Fruit fly (Drosophila melanogaster) whole organism, pupa: ENCODE data around the gene Mur82C.

ENCODE experiments used
- CG10348 ChIP-seq: fragments of 200-800 bp; sonication (Bioruptor generic); IDR thresholded peaks from 2 replicates; pipeline ENCODE4 v1.3.6; 2022; ENCODE audit warnings: missing biosample characterization, missing genetic modification characterization
- CG13204 ChIP-seq: fragments of 200-800 bp; sonication (Bioruptor generic); optimal IDR thresholded peaks from 2 replicates; lab custom pipeline; 2018; ENCODE audit warnings: missing biosample characterization, mild to moderate bottlenecking, missing genetic modification characterization, moderate library complexity
- CG14655 ChIP-seq: fragments of 200-800 bp; sonication (Bioruptor generic); optimal IDR thresholded peaks from 3 replicates; lab custom pipeline; 2017; ENCODE audit warnings: mild to moderate bottlenecking, missing biosample characterization, missing genetic modification reagents, missing genetic modification characterization
- CG15710 ChIP-seq: fragments of 200-800 bp; sonication (Bioruptor generic); optimal IDR thresholded peaks from 2 replicates; lab custom pipeline; 2018; ENCODE audit warnings: missing biosample characterization, mild to moderate bottlenecking, missing genetic modification characterization, moderate library complexity
- CG32121 ChIP-seq: fragments of 200-800 bp; sonication (Bioruptor generic); IDR thresholded peaks from 2 replicates; pipeline ENCODE4 v1.3.6; 2022; ENCODE audit warnings: missing biosample characterization, missing genetic modification characterization
- CG8301 ChIP-seq: fragments of 200-800 bp; sonication (Bioruptor generic); optimal IDR thresholded peaks from 2 replicates; lab custom pipeline; 2018; ENCODE audit warnings: missing biosample characterization, mild to moderate bottlenecking, missing genetic modification characterization
- CG9948 ChIP-seq: fragments of 200-800 bp; sonication (Bioruptor generic); optimal IDR thresholded peaks from 2 replicates; lab custom pipeline; 2018; ENCODE audit warnings: missing biosample characterization, mild to moderate bottlenecking, missing genetic modification characterization, moderate library complexity
- Snoo ChIP-seq: fragments of 200-800 bp; sonication (Bioruptor generic); optimal IDR thresholded peaks from 3 replicates; lab custom pipeline; 2017; ENCODE audit warnings: missing biosample characterization, mild to moderate bottlenecking, missing genetic modification characterization, inconsistent platforms
- rn ChIP-seq: fragments of 200-800 bp; sonication (Bioruptor generic); IDR thresholded peaks from 2 replicates; pipeline ENCODE4 v1.3.6; 2022; ENCODE audit warnings: missing biosample characterization, missing genetic modification characterization

DNA sequence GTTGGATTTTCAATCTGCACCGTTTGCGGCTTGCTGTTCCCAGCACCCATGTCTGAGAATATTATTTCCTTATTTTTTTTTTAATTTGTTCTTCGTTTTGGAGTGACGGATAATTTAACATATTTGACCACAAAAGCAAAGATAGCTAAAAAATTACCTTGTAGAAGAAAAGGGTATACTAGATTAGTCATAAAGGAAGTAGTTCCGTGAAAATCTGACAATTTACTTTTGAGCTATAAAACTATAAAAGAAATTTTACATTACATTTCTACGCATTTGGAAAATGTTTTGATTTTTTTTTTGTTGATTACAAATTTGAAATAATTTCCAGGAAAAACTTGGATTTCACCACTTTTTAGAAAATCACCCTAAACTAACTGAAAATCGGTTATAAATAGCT lies 37.4 kb downstream of the Mur82C start, which contains the start of gene CG32945:
- TF ChIP-seq Snoo (tag; lab: Kevin White, UChicago): no peak
- no peak for TF ChIP-seq CG8301
- TF ChIP-seq CG10348 (GFP tag; lab: Robert Waterston, UW): no peak
- no peak for TF ChIP-seq rn
- no peak for TF ChIP-seq CG13204 (GFP tag; lab: Kevin White, UChicago)
- TF ChIP-seq CG15710 (tag; lab: Kevin White, UChicago): no peak
- TF ChIP-seq CG32121: no peak
- TF ChIP-seq CG9948 (tag; lab: Kevin White, UChicago): no peak
- TF ChIP-seq CG14655 (GFP tag; lab: Kevin White, UChicago): no peak
